Fruit fly (Drosophila melanogaster) whole organism, embryonic: ENCODE data around the gene CG33511.
A peak's percentile ranks its signal among the peaks of the same experiment; 100 is the strongest.

Experiments used
- Bdp1 ChIP-seq: fragments of 200-800 bp; sonication (Bioruptor generic); optimal IDR thresholded peaks from 3 replicates; lab custom pipeline; 2016; ENCODE audit warnings: missing biosample characterization, missing genetic modification characterization
- Bgb ChIP-seq: fragments of 200-800 bp; sonication (Bioruptor generic); IDR thresholded peaks from 2 replicates; pipeline ENCODE4 v1.3.6; 2022; ENCODE audit warnings: missing biosample characterization, missing genetic modification characterization; ENCODE audit not compliant: partially characterized antibody
- BtbVII ChIP-seq: fragments of 200-800 bp; sonication (Bioruptor generic); optimal IDR thresholded peaks from 3 replicates; lab custom pipeline; 2017; ENCODE audit warnings: missing biosample characterization, mild to moderate bottlenecking, missing genetic modification characterization
- CG10267 ChIP-seq: fragments of 200-800 bp; sonication (Bioruptor generic); optimal IDR thresholded peaks from 2 replicates; lab custom pipeline; 2018; ENCODE audit warnings: missing biosample characterization, mild to moderate bottlenecking, missing genetic modification characterization, moderate library complexity
- CG10431 ChIP-seq: fragments of 200-800 bp; sonication (Bioruptor generic); optimal IDR thresholded peaks from 3 replicates; lab custom pipeline; 2018; ENCODE audit warnings: missing biosample characterization, mild to moderate bottlenecking, missing genetic modification characterization
- CG10543 ChIP-seq: fragments of 200-800 bp; sonication (Bioruptor generic); optimal IDR thresholded peaks from 3 replicates; lab custom pipeline; 2017; ENCODE audit warnings: missing biosample characterization, mild to moderate bottlenecking, missing genetic modification characterization, moderate library complexity
- CG10979 ChIP-seq: fragments of 200-800 bp; sonication (Bioruptor generic); optimal IDR thresholded peaks from 2 replicates; lab custom pipeline; 2018; ENCODE audit warnings: missing biosample characterization, mild to moderate bottlenecking, missing genetic modification characterization, moderate library complexity
- CG1233 ChIP-seq: fragments of 200-800 bp; sonication (Bioruptor generic); optimal IDR thresholded peaks from 4 replicates; lab custom pipeline; 2018; ENCODE audit warnings: missing biosample characterization, mild to moderate bottlenecking, missing genetic modification characterization
- CG14965 ChIP-seq: fragments of 200-800 bp; sonication (Bioruptor generic); optimal IDR thresholded peaks from 2 replicates; lab custom pipeline; 2016; ENCODE audit warnings: missing biosample characterization, missing genetic modification characterization, borderline replicate concordance
- CG17361 ChIP-seq: fragments of 200-800 bp; sonication (Bioruptor generic); IDR thresholded peaks from 3 replicates; pipeline ENCODE4 v1.3.6; 2022; ENCODE audit warnings: missing biosample characterization, missing genetic modification characterization
- CG17912 ChIP-seq: fragments of 200-800 bp; sonication (Bioruptor generic); optimal IDR thresholded peaks from 2 replicates; lab custom pipeline; 2018; ENCODE audit warnings: missing biosample characterization, mild to moderate bottlenecking, missing genetic modification characterization
- CG32767 ChIP-seq: fragments of 200-800 bp; sonication (Bioruptor generic); IDR thresholded peaks from 2 replicates; pipeline ENCODE4 v1.3.6; 2022; ENCODE audit warnings: missing biosample characterization, missing genetic modification characterization
- CG34422 ChIP-seq: fragments of 200-800 bp; sonication (Bioruptor generic); IDR thresholded peaks from 3 replicates; pipeline ENCODE4 v1.3.6; 2022; ENCODE audit warnings: missing biosample characterization, missing genetic modification characterization
- CG3995 ChIP-seq: fragments of 200-800 bp; sonication (Bioruptor generic); optimal IDR thresholded peaks from 3 replicates; lab custom pipeline; 2016; ENCODE audit warnings: missing biosample characterization, missing genetic modification characterization
- CG4404 ChIP-seq: fragments of 200-800 bp; sonication (Bioruptor generic); IDR thresholded peaks from 2 replicates; pipeline ENCODE4 v1.3.6; 2022; ENCODE audit warnings: missing biosample characterization, missing genetic modification characterization
- CG4820 ChIP-seq: fragments of 200-800 bp; sonication (Bioruptor generic); optimal IDR thresholded peaks from 3 replicates; lab custom pipeline; 2016; ENCODE audit warnings: missing biosample characterization, missing genetic modification characterization
- CG5953 ChIP-seq: fragments of 200-800 bp; sonication (Bioruptor generic); IDR thresholded peaks from 2 replicates; pipeline ENCODE4 v1.3.6; 2022; ENCODE audit warnings: missing biosample characterization, missing genetic modification characterization
- CG6254 ChIP-seq: fragments of 200-800 bp; sonication (Bioruptor generic); optimal IDR thresholded peaks from 3 replicates; lab custom pipeline; 2017; ENCODE audit warnings: mild to moderate bottlenecking, missing biosample characterization, missing genetic modification reagents, missing genetic modification characterization
- CG6765 ChIP-seq: fragments of 200-800 bp; sonication (Bioruptor generic); optimal IDR thresholded peaks from 3 replicates; lab custom pipeline; 2017; ENCODE audit warnings: missing biosample characterization, mild to moderate bottlenecking, missing genetic modification characterization
- CG7271 ChIP-seq: fragments of 200-800 bp; sonication (Bioruptor generic); optimal IDR thresholded peaks from 2 replicates; lab custom pipeline; 2018; ENCODE audit warnings: missing biosample characterization, mild to moderate bottlenecking, missing genetic modification characterization, moderate library complexity
- CG7745 ChIP-seq: fragments of 200-800 bp; sonication (Bioruptor generic); optimal IDR thresholded peaks from 2 replicates; lab custom pipeline; 2018; ENCODE audit warnings: missing biosample characterization, mild to moderate bottlenecking, missing genetic modification characterization, moderate library complexity
- CG9932 ChIP-seq: fragments of 200-800 bp; sonication (Bioruptor generic); IDR thresholded peaks from 2 replicates; pipeline ENCODE4 v1.3.6; 2022; ENCODE audit warnings: missing biosample characterization, missing genetic modification characterization
- Camta ChIP-seq: fragments of 200-800 bp; sonication (Bioruptor generic); optimal IDR thresholded peaks from 2 replicates; lab custom pipeline; 2016; ENCODE audit warnings: missing biosample characterization, missing genetic modification characterization
- CoRest ChIP-seq: fragments of 200-800 bp; sonication (Bioruptor generic); optimal IDR thresholded peaks from 3 replicates; lab custom pipeline; 2018; ENCODE audit warnings: missing biosample characterization, mild to moderate bottlenecking, missing genetic modification characterization, moderate library complexity
- D ChIP-seq, 2 experiments: fragments of 200-800 bp in 1 of 2; fragments of >200 bp in 1 of 2; sonication (Bioruptor generic) in 1 of 2; optimal IDR thresholded peaks; 2 replicates in 1 of 2; 3 replicates in 1 of 2; lab custom pipeline; 2017; ENCODE audit warnings: mild to moderate bottlenecking in 1 of 2, missing biosample characterization in 1 of 2, missing genetic modification characterization in 1 of 2, missing genetic modification reagents in 1 of 2
- ERR ChIP-seq: fragments of 200-800 bp; sonication (Bioruptor generic); optimal IDR thresholded peaks from 2 replicates; lab custom pipeline; 2016; ENCODE audit warnings: missing biosample characterization, missing genetic modification characterization
- HLHmδ ChIP-seq: fragments of 200-800 bp; sonication (Bioruptor generic); optimal IDR thresholded peaks from 2 replicates; lab custom pipeline; 2018; ENCODE audit warnings: missing biosample characterization, mild to moderate bottlenecking, missing genetic modification characterization, moderate library complexity
- HmgD ChIP-seq: fragments of 200-800 bp; sonication (Bioruptor generic); optimal IDR thresholded peaks from 3 replicates; lab custom pipeline; 2016; ENCODE audit warnings: missing biosample characterization, missing genetic modification characterization
- Lim3 ChIP-seq: fragments of 200-800 bp; sonication (Bioruptor generic); IDR thresholded peaks from 2 replicates; pipeline ENCODE4 v1.3.6; 2022; ENCODE audit warnings: missing biosample characterization, missing genetic modification characterization
- MBD-R2 ChIP-seq: fragments of 200-800 bp; sonication (Bioruptor generic); IDR thresholded peaks from 2 replicates; pipeline ENCODE4 v1.3.6; 2022; ENCODE audit warnings: missing biosample characterization, missing genetic modification characterization
- Mes4 ChIP-seq: fragments of 200-800 bp; sonication (Bioruptor generic); optimal IDR thresholded peaks from 2 replicates; lab custom pipeline; 2016; ENCODE audit warnings: missing biosample characterization, missing genetic modification characterization
- Scr ChIP-seq: fragments of 200-800 bp; sonication (Bioruptor generic); IDR thresholded peaks from 2 replicates; pipeline ENCODE4 v1.3.6; 2022; ENCODE audit warnings: missing biosample characterization, missing genetic modification characterization; ENCODE audit not compliant: partially characterized antibody
- Sox100B ChIP-seq: fragments of 200-800 bp; sonication (Bioruptor generic); optimal IDR thresholded peaks from 3 replicates; lab custom pipeline; 2018; ENCODE audit warnings: missing biosample characterization, mild to moderate bottlenecking, missing genetic modification characterization
- Sry-δ ChIP-seq: fragments of 200-800 bp; sonication (Bioruptor generic); optimal IDR thresholded peaks from 2 replicates; lab custom pipeline; 2016; ENCODE audit warnings: missing biosample characterization, missing genetic modification characterization
- Ssrp ChIP-seq: fragments of 200-800 bp; sonication (Bioruptor generic); optimal IDR thresholded peaks from 2 replicates; lab custom pipeline; 2018; ENCODE audit warnings: missing biosample characterization, mild to moderate bottlenecking, missing genetic modification characterization, moderate library complexity
- ap ChIP-seq: fragments of 200-800 bp; sonication (Bioruptor generic); IDR thresholded peaks from 2 replicates; pipeline ENCODE4 v1.3.6; 2022; ENCODE audit warnings: missing biosample characterization, missing genetic modification characterization
- bigmax ChIP-seq: fragments of 200-800 bp; sonication (Bioruptor generic); optimal IDR thresholded peaks from 2 replicates; lab custom pipeline; 2018; ENCODE audit warnings: missing biosample characterization, mild to moderate bottlenecking, missing genetic modification characterization
- chm ChIP-seq: fragments of 200-800 bp; sonication (Bioruptor generic); IDR thresholded peaks from 2 replicates; pipeline ENCODE4 v1.3.6; 2022; ENCODE audit warnings: missing biosample characterization, missing genetic modification characterization
- crc ChIP-seq: fragments of 200-800 bp; sonication (Bioruptor generic); optimal IDR thresholded peaks from 2 replicates; lab custom pipeline; 2016; ENCODE audit warnings: missing biosample characterization, missing genetic modification characterization
- dan ChIP-seq: fragments of 200-800 bp; sonication (Bioruptor generic); IDR thresholded peaks from 2 replicates; pipeline ENCODE4 v1.3.6; 2022; ENCODE audit warnings: missing biosample characterization, missing genetic modification characterization
- fru ChIP-seq: fragments of >200 bp; optimal IDR thresholded peaks from 2 replicates; lab custom pipeline; 2017
- fu2 ChIP-seq: fragments of 200-800 bp; sonication (Bioruptor generic); optimal IDR thresholded peaks from 2 replicates; lab custom pipeline; 2016; ENCODE audit warnings: missing biosample characterization, missing genetic modification characterization
- gsb ChIP-seq: fragments of 200-800 bp; sonication (Bioruptor generic); IDR thresholded peaks from 2 replicates; pipeline ENCODE4 v1.3.6; 2022; ENCODE audit warnings: missing biosample characterization, missing genetic modification characterization
- maf-S ChIP-seq: fragments of 200-800 bp; sonication (Bioruptor generic); optimal IDR thresholded peaks from 2 replicates; lab custom pipeline; 2016; ENCODE audit warnings: missing biosample characterization, missing genetic modification characterization
- nerfin-2 ChIP-seq: fragments of 200-800 bp; sonication (Bioruptor generic); IDR thresholded peaks from 2 replicates; pipeline ENCODE4 v1.3.6; 2022; ENCODE audit warnings: missing biosample characterization, missing genetic modification characterization; ENCODE audit not compliant: partially characterized antibody
- slp2 ChIP-seq: fragments of 200-800 bp; sonication (Bioruptor generic); optimal IDR thresholded peaks from 2 replicates; lab custom pipeline; 2016; ENCODE audit warnings: missing biosample characterization, missing genetic modification characterization
- sna ChIP-seq: fragments of 200-800 bp; sonication (Bioruptor generic); IDR thresholded peaks from 2 replicates; pipeline ENCODE4 v1.3.6; 2022; ENCODE audit warnings: missing biosample characterization, missing genetic modification characterization; ENCODE audit not compliant: partially characterized antibody
- sob ChIP-seq: fragments of 200-800 bp; sonication (Bioruptor generic); IDR thresholded peaks from 2 replicates; pipeline ENCODE4 v1.3.6; 2022; ENCODE audit warnings: missing biosample characterization, missing genetic modification characterization
- ssp ChIP-seq: fragments of 200-800 bp; sonication (Bioruptor generic); IDR thresholded peaks from 2 replicates; pipeline ENCODE4 v1.3.6; 2022; ENCODE audit warnings: missing biosample characterization, missing genetic modification characterization
- unpg ChIP-seq: fragments of 200-800 bp; sonication (Bioruptor generic); optimal IDR thresholded peaks from 3 replicates; lab custom pipeline; 2018; ENCODE audit warnings: missing biosample characterization, mild to moderate bottlenecking, missing genetic modification characterization, moderate library complexity
- zen2 ChIP-seq: fragments of 200-800 bp; sonication (Bioruptor generic); IDR thresholded peaks from 3 replicates; pipeline ENCODE4 v1.3.6; 2022; ENCODE audit warnings: missing biosample characterization, missing genetic modification characterization; ENCODE audit not compliant: partially characterized antibody

The CG33511 gene

dm6 chr2L:21104326-21104725 is 22.0 kb upstream of the CG33511 start, which contains the start of the genes CG46307 and Nhe2 (continued):
- no peak for TF ChIP-seq gsb
- TF ChIP-seq BtbVII (GFP tag; lab: Kevin White, UChicago): no peak
- TF ChIP-seq CoRest (tag; lab: Kevin White, UChicago): no peak
- no peak for TF ChIP-seq Sox100B (GFP tag; lab: Kevin White, UChicago)
- no peak for TF ChIP-seq CG6254
- TF ChIP-seq Camta (GFP tag; lab: Kevin White, UChicago): no peak
- TF ChIP-seq MBD-R2 (GFP tag; lab: Robert Waterston, UW): no peak
- TF ChIP-seq CG14965 (GFP tag; lab: Kevin White, UChicago): no peak
- no peak for TF ChIP-seq fu2 (GFP tag; lab: Kevin White, UChicago)
- TF ChIP-seq CG4820: no peak
- TF ChIP-seq Scr (GFP tag; lab: Robert Waterston, UW): peak; percentile 25; the same call in 1 of the 2 replicates
- TF ChIP-seq crc (GFP tag; lab: Kevin White, UChicago): no peak
- TF ChIP-seq CG9932 (GFP tag; lab: Robert Waterston, UW): no peak
- TF ChIP-seq CG17361 (GFP tag; lab: Robert Waterston, UW): peak; percentile 20; the same call in 1 of the 3 replicates
- TF ChIP-seq Mes4 (GFP tag; lab: Kevin White, UChicago): no peak
- TF ChIP-seq Bdp1 (GFP tag; lab: Kevin White, UChicago): no peak
- no peak for TF ChIP-seq maf-S (GFP tag; lab: Kevin White, UChicago)
- no peak for TF ChIP-seq D (optimal IDR thresholded peaks at IDR 0.05; lab: Kevin White, UChicago)
- no peak for TF ChIP-seq D (GFP tag; optimal IDR thresholded peaks at IDR 0.05; lab: Kevin White, UChicago)
- no peak for TF ChIP-seq Lim3 (GFP tag; lab: Robert Waterston, UW)
- no peak for TF ChIP-seq CG7745 (tag; lab: Kevin White, UChicago)
- TF ChIP-seq CG10979 (tag; lab: Kevin White, UChicago): no peak
- no peak for TF ChIP-seq CG32767 (GFP tag; lab: Robert Waterston, UW)
- TF ChIP-seq ERR: no peak
- no peak for TF ChIP-seq Ssrp (tag; lab: Kevin White, UChicago)
- no peak for TF ChIP-seq unpg (GFP tag; lab: Kevin White, UChicago)
- TF ChIP-seq nerfin-2 (GFP tag; lab: Robert Waterston, UW): no peak
- no peak for TF ChIP-seq CG6765 (GFP tag; lab: Kevin White, UChicago)
- peak; percentile 38 for TF ChIP-seq Sry-δ (GFP tag; lab: Kevin White, UChicago)
- TF ChIP-seq CG10431: no peak
- TF ChIP-seq fru: no peak
- TF ChIP-seq Bgb (GFP tag; lab: Robert Waterston, UW): peak; percentile 31; the same call in 1 of the 2 replicates
- TF ChIP-seq sna (GFP tag; lab: Robert Waterston, UW): no peak
- TF ChIP-seq CG5953 (GFP tag; lab: Robert Waterston, UW): no peak
- no peak for TF ChIP-seq slp2 (GFP tag; lab: Kevin White, UChicago)
- TF ChIP-seq zen2 (GFP tag; lab: Robert Waterston, UW): no peak
- peak; percentile 30 for TF ChIP-seq CG10267 (tag; lab: Kevin White, UChicago)
- TF ChIP-seq dan (GFP tag; lab: Robert Waterston, UW): no peak
- TF ChIP-seq CG3995: no peak
- no peak for TF ChIP-seq bigmax (GFP tag; lab: Kevin White, UChicago)
- TF ChIP-seq sob (GFP tag; lab: Robert Waterston, UW): no peak
- no peak for TF ChIP-seq chm (GFP tag; lab: Robert Waterston, UW)
- no peak for TF ChIP-seq HmgD
- TF ChIP-seq CG1233 (GFP tag; lab: Kevin White, UChicago): no peak
- peak; percentile 45 for TF ChIP-seq HLHmδ (GFP tag; lab: Kevin White, UChicago)
- TF ChIP-seq CG4404 (GFP tag; lab: Robert Waterston, UW): no peak
- TF ChIP-seq ap: no peak
- no peak for TF ChIP-seq CG17912 (GFP tag; lab: Kevin White, UChicago)
- TF ChIP-seq CG7271 (tag; lab: Kevin White, UChicago): no peak
- 0 out of 3 replicates have a peak, but pooled peaks have one; percentile 51 for TF ChIP-seq CG34422 (GFP tag; lab: Robert Waterston, UW)
- TF ChIP-seq ssp (GFP tag; lab: Robert Waterston, UW): no peak
- TF ChIP-seq CG10543: no peak
